Fruit fly (Drosophila melanogaster) whole organism, prepupa: ENCODE measurements around the gene ND-B14.5B.
A peak's percentile ranks its signal among the peaks of the same experiment; 100 is the strongest.

Experiments
- CG11294 ChIP-seq: fragments of 200-800 bp; sonication (Bioruptor generic); IDR thresholded peaks from 2 replicates; pipeline ENCODE4 v1.3.6; 2022; ENCODE audit warnings: missing biosample characterization, missing genetic modification characterization
- CG11762 ChIP-seq: fragments of 200-800 bp; sonication (Bioruptor generic); optimal IDR thresholded peaks from 3 replicates; lab custom pipeline; 2016; ENCODE audit warnings: missing biosample characterization, missing genetic modification characterization; ENCODE audit not compliant: insufficient read depth
- CG3032 ChIP-seq: fragments of 200-800 bp; optimal IDR thresholded peaks from 2 replicates; lab custom pipeline; 2019; ENCODE audit warnings: missing biosample characterization, mild to moderate bottlenecking, missing genetic modification characterization, moderate library complexity
- CG3919 ChIP-seq: fragments of 200-800 bp; sonication (Bioruptor generic); optimal IDR thresholded peaks from 3 replicates; lab custom pipeline; 2016; ENCODE audit warnings: missing biosample characterization, missing genetic modification characterization
- CG6808 ChIP-seq: fragments of 200-800 bp; sonication (Bioruptor generic); optimal IDR thresholded peaks from 3 replicates; lab custom pipeline; 2017; ENCODE audit warnings: missing biosample characterization, missing genetic modification characterization, mild to moderate bottlenecking, moderate library complexity, missing genetic modification reagents
- Gug ChIP-seq: fragments of 200-800 bp; sonication (Bioruptor generic); IDR thresholded peaks from 2 replicates; pipeline ENCODE4 v1.3.6; 2022; ENCODE audit warnings: missing biosample characterization, missing genetic modification characterization
- Lpt ChIP-seq: fragments of 200-800 bp; sonication (Bioruptor generic); optimal IDR thresholded peaks from 3 replicates; lab custom pipeline; 2016; ENCODE audit warnings: missing biosample characterization, missing genetic modification characterization
- Sox102F ChIP-seq: fragments of 200-800 bp; sonication (Bioruptor generic); optimal IDR thresholded peaks from 2 replicates; lab custom pipeline; 2016; ENCODE audit warnings: missing biosample characterization, mild to moderate bottlenecking, missing genetic modification characterization
- esn ChIP-seq: fragments of 200-800 bp; sonication (Bioruptor generic); optimal IDR thresholded peaks from 2 replicates; lab custom pipeline; 2016; ENCODE audit warnings: missing biosample characterization, mild to moderate bottlenecking, missing genetic modification characterization, moderate library complexity
- pdm3 ChIP-seq: fragments of 200-800 bp; sonication (Bioruptor generic); optimal IDR thresholded peaks from 3 replicates; lab custom pipeline; 2016; ENCODE audit warnings: missing biosample characterization, missing genetic modification characterization
- svp ChIP-seq: fragments of 200-800 bp; sonication (Bioruptor generic); peaks from one replicate; lab custom pipeline; 2016; ENCODE audit warnings: missing biosample characterization, missing genetic modification characterization
- topi ChIP-seq: fragments of 200-800 bp; sonication (Bioruptor generic); optimal IDR thresholded peaks from 3 replicates; lab custom pipeline; 2016; ENCODE audit warnings: missing biosample characterization, missing genetic modification characterization
- vri ChIP-seq: fragments of 200-800 bp; sonication (Bioruptor generic); optimal IDR thresholded peaks from 3 replicates; lab custom pipeline; 2016; ENCODE audit warnings: missing biosample characterization, mild to moderate bottlenecking, missing genetic modification characterization

DNA sequence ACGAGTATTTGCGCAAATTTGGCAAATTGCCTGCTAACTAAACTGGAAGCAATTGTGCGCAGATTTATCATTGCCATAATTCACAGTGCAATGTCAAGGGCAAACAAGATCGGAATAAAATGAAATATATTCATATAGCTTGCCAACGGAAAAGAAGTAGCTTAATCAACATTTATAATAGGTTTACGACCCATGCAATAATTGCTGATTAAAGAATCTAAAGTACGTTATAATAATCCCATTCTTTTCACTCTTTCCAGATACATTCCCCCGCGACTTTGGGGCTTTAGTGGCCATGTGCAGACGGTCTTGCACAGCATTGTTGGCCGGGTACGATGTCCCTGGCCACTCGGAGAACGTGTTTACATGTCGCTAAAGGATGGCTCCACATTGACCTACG lies 21.1 kb upstream of the ND-B14.5B start:
- TF ChIP-seq CG11294 (GFP tag; lab: Robert Waterston, UW) (no peak), vri (GFP tag; lab: Kevin White, UChicago) (no peak), CG11762 (no peak), esn (no peak), CG3919 (no peak), Lpt (no peak), CG6808 (GFP tag; lab: Kevin White, UChicago) (no peak), Sox102F (GFP tag; lab: Kevin White, UChicago) (no peak), pdm3 (GFP tag; lab: Kevin White, UChicago) (no peak), svp (peak; percentile 71), Gug (GFP tag; lab: Robert Waterston, UW) (no peak), topi (GFP tag; lab: Kevin White, UChicago) (no peak), CG3032 (tag; lab: Kevin White, UChicago) (no peak)
